Fruit fly (Drosophila melanogaster) whole organism: ENCODE measurements around the gene CG17027.

Experiments
- CG8478 ChIP-seq: fragments of >200 bp; optimal IDR thresholded peaks from 2 replicates; lab custom pipeline; 2018; ENCODE audit warnings: inconsistent platforms
- Dll ChIP-seq: fragments of >200 bp; optimal IDR thresholded peaks from 2 replicates; lab custom pipeline; 2017
- EcR ChIP-seq, 2 experiments: fragments of >200 bp; optimal IDR thresholded peaks; 2 replicates each; lab custom pipeline; 2017; ENCODE audit warnings: missing biosample characterization in 2 of 2, missing genetic modification characterization in 2 of 2, missing genetic modification reagents in 2 of 2
- pan ChIP-seq: fragments of >200 bp; optimal IDR thresholded peaks from 2 replicates; lab custom pipeline; 2017
- psq ChIP-seq: fragments of >200 bp; optimal IDR thresholded peaks from 2 replicates; lab custom pipeline; 2017
- usp ChIP-seq: fragments of >200 bp; optimal IDR thresholded peaks from 2 replicates; lab custom pipeline; 2017; ENCODE audit warnings: missing biosample characterization, missing genetic modification characterization, mixed read lengths

- TF ChIP-seq pan (lab: Kevin White, UChicago) (no peak), CG8478 (lab: Kevin White, UChicago) (no peak), EcR (GFP tag; optimal IDR thresholded peaks at IDR 0.05; lab: Kevin White, UChicago) (no peak), psq (lab: Kevin White, UChicago) (no peak), usp (GFP tag; lab: Kevin White, UChicago) (no peak), Dll (lab: Kevin White, UChicago) (no peak)
Observed at dm6 chr3L:15958612-15959315, 21.1 kb upstream of the CG17027 start, which contains the start of gene CG17032.
